Worm (Caenorhabditis elegans) whole organism, early embryonic: ENCODE measurements around the gene srj-20.
"Not testable (repeated sequence)": the region's sequence is repeated elsewhere in the genome, so short reads cannot be mapped to it uniquely, and the experiment has no call there.

Experiments
- ceh-13 ChIP-seq: fragments of 200-800 bp; sonication (Bioruptor generic); optimal IDR thresholded peaks from 2 replicates; lab custom pipeline; 2018; ENCODE audit warnings: mild to moderate bottlenecking, missing genetic modification characterization, missing compliant biosample characterization
- ceh-36 ChIP-seq: sonication (generic microtip); optimal IDR thresholded peaks from 2 replicates; lab custom pipeline; 2016; ENCODE audit warnings: missing genetic modification characterization, inconsistent platforms, missing compliant biosample characterization
- flt-1 ChIP-seq: fragments of 200-800 bp; sonication (Bioruptor generic); IDR thresholded peaks from 2 replicates; pipeline ENCODE4 v1.3.6; 2022; ENCODE audit warnings: missing genetic modification characterization, missing compliant biosample characterization

DNA sequence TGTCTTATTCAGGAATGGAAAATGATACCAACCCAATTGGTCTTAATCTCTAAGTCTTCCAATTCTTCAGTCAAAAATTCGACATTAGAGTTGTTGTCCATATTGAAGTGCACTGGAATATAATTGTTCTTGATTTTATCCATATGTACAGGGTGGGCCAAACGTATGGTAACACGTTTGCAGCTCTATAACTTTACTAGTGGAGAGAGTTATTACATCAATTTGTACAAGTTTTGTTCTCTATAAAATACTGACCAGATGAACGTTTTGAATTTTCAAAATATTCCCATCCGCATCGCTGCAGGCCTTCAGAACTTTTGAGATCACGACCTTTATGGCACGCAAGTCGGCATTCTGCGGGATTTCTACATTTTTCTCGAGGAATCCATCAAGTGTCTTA is 25.8 kb upstream of the srj-20 start, which contains the start of gene F53E10.5:
- TF ChIP-seq ceh-13 (GFP tag; lab: Kevin White, UChicago); ceh-36 (tag; lab: Kevin White, UChicago); flt-1 (GFP tag; lab: Robert Waterston, UW): not testable (repeated sequence)
